Worm (Caenorhabditis elegans): ENCODE measurements around the gene EEED8.2.

DNA sequence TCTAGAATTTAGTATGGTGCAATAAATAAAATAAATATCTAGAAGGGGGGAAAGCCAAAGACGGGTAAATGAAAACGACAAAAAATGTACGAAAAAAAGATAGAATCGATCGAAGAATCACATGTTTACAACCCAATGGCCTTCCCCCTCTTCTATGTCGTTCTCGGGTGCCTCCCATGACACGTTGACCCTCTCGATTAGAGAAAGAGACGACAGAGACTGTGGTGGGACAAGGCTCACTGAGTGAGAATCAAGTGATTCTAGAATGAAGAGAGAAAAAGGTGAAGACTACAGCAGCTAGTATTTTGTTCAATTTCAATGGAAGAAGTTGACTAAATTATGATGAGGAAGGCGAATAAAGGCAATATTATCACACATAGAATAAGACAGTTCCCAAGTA lies 9.5 kb downstream of the EEED8.2 start:
- TF ChIP-seq skn-1 (tag; optimal IDR thresholded peaks at IDR 0.05) (no peak), lin-13 (GFP tag; optimal IDR thresholded peaks at IDR 0.05) (no peak), elt-3 (tag; optimal IDR thresholded peaks at IDR 0.05) (no peak), aly-2 (tag; optimal IDR thresholded peaks at IDR 0.05) (no peak), lsy-2 (tag; optimal IDR thresholded peaks at IDR 0.05) (peak in 1 of 2 experiments; percentile 71), ZK546.5 (tag; optimal IDR thresholded peaks at IDR 0.05) (no peak), nhr-25 (tag; optimal IDR thresholded peaks at IDR 0.05) (peak; percentile 69), elt-1 (tag; optimal IDR thresholded peaks at IDR 0.05) (no peak), ama-1 (optimal IDR thresholded peaks at IDR 0.05) (peak; percentile 28), unc-62 (GFP tag; optimal IDR thresholded peaks at IDR 0.05) (no peak), zag-1 (tag; optimal IDR thresholded peaks at IDR 0.05) (no peak), mbf-1 (tag; optimal IDR thresholded peaks at IDR 0.05) (no peak), snpc-4 (tag; optimal IDR thresholded peaks at IDR 0.05) (no peak), alr-1 (tag; optimal IDR thresholded peaks at IDR 0.05) (no peak)

Data from whole organism, L2 larva.